Worm (Caenorhabditis elegans) whole organism, mixed stage, embryonic: ENCODE data around the gene ketn-1.

Experiments used
- blmp-1 ChIP-seq: fragments of 150-350 bp; optimal IDR thresholded peaks from 2 replicates; lab custom pipeline; 2014; ENCODE audit warnings: missing biosample characterization, missing genetic modification characterization
- ces-1 ChIP-seq: fragments of 150-350 bp; optimal IDR thresholded peaks from 2 replicates; lab custom pipeline; 2014; ENCODE audit warnings: missing biosample characterization, missing genetic modification reagents, missing genetic modification characterization
- drap-1 ChIP-seq: fragments of 200-800 bp; sonication (Bioruptor generic); optimal IDR thresholded peaks from 3 replicates; lab custom pipeline; 2018; ENCODE audit warnings: mild to moderate bottlenecking, missing genetic modification characterization, missing compliant biosample characterization
- elt-3 ChIP-seq: fragments of 150-350 bp; optimal IDR thresholded peaks from 2 replicates; lab custom pipeline; 2014; ENCODE audit warnings: missing biosample characterization, missing genetic modification characterization
- ham-2 ChIP-seq: fragments of 200-800 bp; sonication (Bioruptor generic); optimal IDR thresholded peaks from 2 replicates; lab custom pipeline; 2018; ENCODE audit warnings: mild to moderate bottlenecking, missing genetic modification characterization, missing compliant biosample characterization
- lin-13 ChIP-seq: fragments of 150-350 bp; optimal IDR thresholded peaks from 2 replicates; lab custom pipeline; 2014; ENCODE audit warnings: missing biosample characterization, missing genetic modification characterization
- mab-5 ChIP-seq: fragments of 150-350 bp; optimal IDR thresholded peaks from 2 replicates; lab custom pipeline; 2014; ENCODE audit warnings: missing biosample characterization, missing genetic modification characterization
- mep-1 ChIP-seq: fragments of 150-350 bp; optimal IDR thresholded peaks from 2 replicates; lab custom pipeline; 2017; ENCODE audit warnings: missing biosample characterization, missing genetic modification reagents, missing genetic modification characterization, inconsistent platforms
- nhr-12 ChIP-seq: fragments of 150-350 bp; optimal IDR thresholded peaks from 2 replicates; lab custom pipeline; 2014; ENCODE audit warnings: missing biosample characterization, missing genetic modification characterization
- nhr-237 ChIP-seq: fragments of 150-350 bp; optimal IDR thresholded peaks from 2 replicates; lab custom pipeline; 2014; ENCODE audit warnings: missing biosample characterization, missing genetic modification characterization
- nhr-76 ChIP-seq: sonication (generic microtip); optimal IDR thresholded peaks from 2 replicates; lab custom pipeline; 2017; ENCODE audit warnings: missing biosample characterization, missing genetic modification characterization

- no peak for TF ChIP-seq ham-2 (GFP tag; lab: Kevin White, UChicago)
- TF ChIP-seq nhr-76: no peak
- TF ChIP-seq nhr-12 (tag; lab: Kevin White, UChicago): no peak
- no peak for TF ChIP-seq elt-3 (tag; lab: Kevin White, UChicago)
- no peak for TF ChIP-seq blmp-1 (tag; lab: Kevin White, UChicago)
- TF ChIP-seq nhr-237 (tag; lab: Kevin White, UChicago): no peak
- TF ChIP-seq drap-1: no peak
- no peak for TF ChIP-seq mab-5 (tag; lab: Kevin White, UChicago)
- TF ChIP-seq lin-13: no peak
- TF ChIP-seq ces-1: no peak
- TF ChIP-seq mep-1 (tag; lab: Kevin White, UChicago): no peak
These were observed 49.2 kb downstream of the ketn-1 start for ce11 chrV:2758437-2758836.
